Fruit fly (Drosophila melanogaster): Measurements from ENCODE around the gene TwdlN.

Gene TwdlN

dm6 chr3R:26631334-26631919, at the start of gene TwdlN:
Gene TwdlN (plus strand): TSS chr3R:26631869.
- TF ChIP-seq h (optimal IDR thresholded peaks at IDR 0.05): no peak
- no peak for TF ChIP-seq psq (optimal IDR thresholded peaks at IDR 0.05)
- TF ChIP-seq Myc (optimal IDR thresholded peaks at IDR 0.05): no peak
- no peak for TF ChIP-seq insv (optimal IDR thresholded peaks at IDR 0.05)
- TF ChIP-seq Sin3A (optimal IDR thresholded peaks at IDR 0.05): no peak
- TF ChIP-seq ttk (optimal IDR thresholded peaks at IDR 0.05): no peak

- no peak for TF ChIP-seq Myc (optimal IDR thresholded peaks at IDR 0.05)
- TF ChIP-seq Sin3A (optimal IDR thresholded peaks at IDR 0.05): no peak
- no peak for TF ChIP-seq insv (optimal IDR thresholded peaks at IDR 0.05)
- TF ChIP-seq h (optimal IDR thresholded peaks at IDR 0.05): no peak
- TF ChIP-seq ttk (optimal IDR thresholded peaks at IDR 0.05): no peak
- TF ChIP-seq psq (optimal IDR thresholded peaks at IDR 0.05): no peak
Measured at dm6 chr3R:26588158-26588584, 43.5 kb upstream of the TwdlN start.

- TF ChIP-seq h (optimal IDR thresholded peaks at IDR 0.05) (no peak), Myc (optimal IDR thresholded peaks at IDR 0.05) (no peak), psq (optimal IDR thresholded peaks at IDR 0.05) (no peak), ttk (optimal IDR thresholded peaks at IDR 0.05) (no peak), insv (optimal IDR thresholded peaks at IDR 0.05) (no peak), Sin3A (optimal IDR thresholded peaks at IDR 0.05) (no peak)
Measured at dm6 chr3R:26593847-26594542, 37.7 kb upstream of the TwdlN start.

dm6 chr3R:26606498-26606897, 25.2 kb upstream of the TwdlN start:
- no peak for TF ChIP-seq Myc (optimal IDR thresholded peaks at IDR 0.05)
- TF ChIP-seq h (optimal IDR thresholded peaks at IDR 0.05): no peak
- TF ChIP-seq insv (optimal IDR thresholded peaks at IDR 0.05): no peak
- TF ChIP-seq psq (optimal IDR thresholded peaks at IDR 0.05): no peak
- no peak for TF ChIP-seq ttk (optimal IDR thresholded peaks at IDR 0.05)

dm6 chr3R:26615428-26615827, 16.2 kb upstream of the TwdlN start:
- TF ChIP-seq Myc (optimal IDR thresholded peaks at IDR 0.05): no peak
- no peak for TF ChIP-seq Sin3A (optimal IDR thresholded peaks at IDR 0.05)
- no peak for TF ChIP-seq psq (optimal IDR thresholded peaks at IDR 0.05)
- TF ChIP-seq ttk (optimal IDR thresholded peaks at IDR 0.05): no peak
- TF ChIP-seq h (optimal IDR thresholded peaks at IDR 0.05): no peak
- no peak for TF ChIP-seq insv (optimal IDR thresholded peaks at IDR 0.05)

- no peak for TF ChIP-seq insv (optimal IDR thresholded peaks at IDR 0.05)
- TF ChIP-seq Sin3A (optimal IDR thresholded peaks at IDR 0.05): no peak
- TF ChIP-seq psq (optimal IDR thresholded peaks at IDR 0.05): no peak
- TF ChIP-seq h (optimal IDR thresholded peaks at IDR 0.05): no peak
- TF ChIP-seq ttk (optimal IDR thresholded peaks at IDR 0.05): no peak
- no peak for TF ChIP-seq Myc (optimal IDR thresholded peaks at IDR 0.05)
Measured at dm6 chr3R:26618818-26619217, 12.9 kb upstream of the TwdlN start, which contains the start of gene TwdlM. Gene TwdlM (plus strand): TSS chr3R:26619118.

- TF ChIP-seq psq (optimal IDR thresholded peaks at IDR 0.05): no peak
- no peak for TF ChIP-seq h (optimal IDR thresholded peaks at IDR 0.05)
- TF ChIP-seq ttk (optimal IDR thresholded peaks at IDR 0.05): no peak
- no peak for TF ChIP-seq Sin3A (optimal IDR thresholded peaks at IDR 0.05)
- TF ChIP-seq insv (optimal IDR thresholded peaks at IDR 0.05): no peak
- no peak for TF ChIP-seq Myc (optimal IDR thresholded peaks at IDR 0.05)
Measured at dm6 chr3R:26621314-26621813, 10.3 kb upstream of the TwdlN start, which contains the start of gene TwdlP. Gene TwdlP (minus strand): TSS chr3R:26621364.

dm6 chr3R:26623493-26623956, 8.1 kb upstream of the TwdlN start, which contains the start of gene TwdlB:
Gene TwdlB (minus strand): TSS chr3R:26623543.
- no peak for TF ChIP-seq psq (optimal IDR thresholded peaks at IDR 0.05)
- no peak for TF ChIP-seq insv (optimal IDR thresholded peaks at IDR 0.05)
- TF ChIP-seq Sin3A (optimal IDR thresholded peaks at IDR 0.05): no peak
- no peak for TF ChIP-seq h (optimal IDR thresholded peaks at IDR 0.05)
- TF ChIP-seq ttk (optimal IDR thresholded peaks at IDR 0.05): no peak
- TF ChIP-seq Myc (optimal IDR thresholded peaks at IDR 0.05): no peak

dm6 chr3R:26625552-26625951, 6.1 kb upstream of the TwdlN start, which contains the start of gene TwdlL:
Gene TwdlL (minus strand): TSS chr3R:26625652.
- TF ChIP-seq h (optimal IDR thresholded peaks at IDR 0.05): no peak
- TF ChIP-seq Sin3A (optimal IDR thresholded peaks at IDR 0.05): no peak
- no peak for TF ChIP-seq ttk (optimal IDR thresholded peaks at IDR 0.05)
- TF ChIP-seq psq (optimal IDR thresholded peaks at IDR 0.05): no peak
- TF ChIP-seq Myc (optimal IDR thresholded peaks at IDR 0.05): no peak
- TF ChIP-seq insv (optimal IDR thresholded peaks at IDR 0.05): no peak

dm6 chr3R:26626638-26627037, 5.0 kb upstream of the TwdlN start, which contains the start of gene TwdlO:
Gene TwdlO (minus strand): TSS chr3R:26626738.
- TF ChIP-seq ttk (optimal IDR thresholded peaks at IDR 0.05) (no peak), h (optimal IDR thresholded peaks at IDR 0.05) (no peak), Myc (optimal IDR thresholded peaks at IDR 0.05) (no peak), psq (optimal IDR thresholded peaks at IDR 0.05) (no peak), insv (optimal IDR thresholded peaks at IDR 0.05) (no peak), Sin3A (optimal IDR thresholded peaks at IDR 0.05) (no peak)

- TF ChIP-seq ttk (optimal IDR thresholded peaks at IDR 0.05) (no peak), insv (optimal IDR thresholded peaks at IDR 0.05) (no peak), Myc (optimal IDR thresholded peaks at IDR 0.05) (no peak), psq (optimal IDR thresholded peaks at IDR 0.05) (no peak), h (optimal IDR thresholded peaks at IDR 0.05) (no peak), Sin3A (optimal IDR thresholded peaks at IDR 0.05) (no peak)
Measured at dm6 chr3R:26628624-26629023, 3.0 kb upstream of the TwdlN start, which contains the start of gene TwdlK. Gene TwdlK (minus strand): TSS chr3R:26628724.

dm6 chr3R:26629618-26630017, 2.1 kb upstream of the TwdlN start, which contains the start of gene TwdlJ:
Gene TwdlJ (plus strand): TSS chr3R:26629918.
- no peak for TF ChIP-seq Myc (optimal IDR thresholded peaks at IDR 0.05)
- no peak for TF ChIP-seq ttk (optimal IDR thresholded peaks at IDR 0.05)
- no peak for TF ChIP-seq psq (optimal IDR thresholded peaks at IDR 0.05)
- no peak for TF ChIP-seq h (optimal IDR thresholded peaks at IDR 0.05)
- no peak for TF ChIP-seq insv (optimal IDR thresholded peaks at IDR 0.05)
- TF ChIP-seq Sin3A (optimal IDR thresholded peaks at IDR 0.05): no peak
